Worm (Caenorhabditis elegans): ENCODE measurements around the gene pfd-5.
A peak's percentile ranks its signal among the peaks of the same experiment; 100 is the strongest.

DNA sequence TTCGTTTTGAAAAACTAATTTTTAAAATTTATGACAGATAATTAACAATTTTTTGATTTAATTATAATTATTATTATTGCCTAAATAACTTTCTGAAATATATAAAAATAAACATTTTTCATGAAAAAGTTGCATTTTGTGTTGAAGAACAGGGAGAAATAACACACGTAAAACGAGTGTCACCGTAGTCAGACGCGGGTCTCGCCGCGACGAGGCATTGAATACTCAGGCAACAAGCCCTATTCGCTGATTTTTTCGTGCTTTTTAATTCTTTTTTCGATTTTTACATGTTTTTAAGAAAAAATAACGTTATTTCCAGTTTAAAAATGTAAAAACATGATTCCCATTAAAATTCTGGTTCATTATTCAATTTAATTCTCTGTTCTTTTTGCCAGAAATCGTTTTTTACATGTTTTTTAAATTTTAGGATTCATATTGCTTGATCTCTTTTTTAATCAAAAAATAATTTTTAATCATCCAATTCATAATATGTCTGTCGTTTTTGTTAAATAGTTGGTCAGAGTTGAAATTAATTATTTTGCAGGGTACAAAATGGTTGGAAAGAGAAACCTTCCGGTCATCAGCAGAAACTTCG, 9.3 kb upstream of the pfd-5 start, which contains the start of gene rpl-6:
- TF ChIP-seq ctbp-1 (GFP tag; IDR thresholded peaks at IDR 0.05) (peak; percentile 46; the same call in 1 of the 2 replicates), F44E2.7 (GFP tag; IDR thresholded peaks at IDR 0.05) (no peak), vab-7 (GFP tag; IDR thresholded peaks at IDR 0.05) (no peak), daf-12 (tag; optimal IDR thresholded peaks at IDR 0.05) (no peak), set-16 (GFP tag; IDR thresholded peaks at IDR 0.05) (no peak), nhr-76 (tag; optimal IDR thresholded peaks at IDR 0.05) (no peak), fos-1 (tag; optimal IDR thresholded peaks at IDR 0.05) (no peak), lsy-2 (tag; optimal IDR thresholded peaks at IDR 0.05) (peak; percentile 98 to 100), unc-62 (GFP tag; optimal IDR thresholded peaks at IDR 0.05 in 1 of 2) (no peak), unc-62 (tag; optimal IDR thresholded peaks at IDR 0.05) (no peak)
